Worm (Caenorhabditis elegans) whole organism, L3 larva: ENCODE data around the gene mbk-1.

Experiments
- R02D3.7 ChIP-seq: fragments of 150-350 bp; optimal IDR thresholded peaks from 2 replicates; lab custom pipeline; 2014; ENCODE audit warnings: missing biosample characterization, missing genetic modification characterization
- ZK546.5 ChIP-seq: sonication (generic microtip); optimal IDR thresholded peaks from 2 replicates; lab custom pipeline; 2017; ENCODE audit warnings: missing biosample characterization, missing genetic modification characterization
- aly-2 ChIP-seq: fragments of 150-350 bp; optimal IDR thresholded peaks from 2 replicates; lab custom pipeline; 2014; ENCODE audit warnings: missing biosample characterization, missing genetic modification characterization
- ama-1 ChIP-seq: fragments of 150-350 bp; optimal IDR thresholded peaks from 2 replicates; lab custom pipeline; 2018
- ceh-16 ChIP-seq: sonication (generic microtip); optimal IDR thresholded peaks from 2 replicates; lab custom pipeline; 2017; ENCODE audit warnings: missing biosample characterization, missing genetic modification characterization
- ceh-28 ChIP-seq: fragments of 150-350 bp; optimal IDR thresholded peaks from 2 replicates; lab custom pipeline; 2014; ENCODE audit warnings: missing biosample characterization, missing genetic modification reagents, missing genetic modification characterization
- ceh-82 ChIP-seq: fragments of 150-350 bp; optimal IDR thresholded peaks from 2 replicates; lab custom pipeline; 2014; ENCODE audit warnings: missing biosample characterization, missing genetic modification characterization
- ceh-9 ChIP-seq: sonication (generic microtip); optimal IDR thresholded peaks from 2 replicates; lab custom pipeline; 2018; ENCODE audit warnings: missing biosample characterization, missing genetic modification characterization
- daf-12 ChIP-seq: fragments of 150-350 bp; optimal IDR thresholded peaks from 2 replicates; lab custom pipeline; 2014; ENCODE audit warnings: missing biosample characterization, missing genetic modification reagents, missing genetic modification characterization
- egl-27 ChIP-seq: sonication (generic microtip); optimal IDR thresholded peaks from 4 replicates; lab custom pipeline; 2017; ENCODE audit warnings: missing biosample characterization, missing genetic modification reagents, missing genetic modification characterization
- egl-5 ChIP-seq: fragments of 150-350 bp; optimal IDR thresholded peaks from 2 replicates; lab custom pipeline; 2017; ENCODE audit warnings: missing biosample characterization, missing genetic modification reagents, missing genetic modification characterization, inconsistent platforms
- elt-1 ChIP-seq: fragments of 150-350 bp; optimal IDR thresholded peaks from 2 replicates; lab custom pipeline; 2014; ENCODE audit warnings: missing biosample characterization, missing genetic modification characterization
- elt-2 ChIP-seq: sonication (generic microtip); optimal IDR thresholded peaks from 2 replicates; lab custom pipeline; 2016; ENCODE audit warnings: missing genetic modification reagents, mild to moderate bottlenecking, missing genetic modification characterization, missing compliant biosample characterization
- elt-3 ChIP-seq, 3 experiments: fragments of 150-350 bp in 1 of 3; sonication (generic microtip) in 2 of 3; optimal IDR thresholded peaks; 2 replicates in 2 of 3; 4 replicates in 1 of 3; lab custom pipeline; 2014 to 2017; ENCODE audit warnings: missing biosample characterization in 3 of 3, missing genetic modification characterization in 3 of 3
- eor-1 ChIP-seq, 2 experiments: fragments of 150-350 bp; optimal IDR thresholded peaks; 2 replicates each; lab custom pipeline; 2014 to 2018; ENCODE audit warnings: missing biosample characterization in 2 of 2, missing genetic modification characterization in 2 of 2
- fkh-10 ChIP-seq: sonication (generic microtip); optimal IDR thresholded peaks from 2 replicates; lab custom pipeline; 2017; ENCODE audit warnings: missing biosample characterization, missing genetic modification reagents, missing genetic modification characterization
- fkh-2 ChIP-seq: fragments of 150-350 bp; optimal IDR thresholded peaks from 2 replicates; lab custom pipeline; 2014; ENCODE audit warnings: missing biosample characterization, missing genetic modification reagents, missing genetic modification characterization
- fos-1 ChIP-seq: fragments of 150-350 bp; optimal IDR thresholded peaks from 2 replicates; lab custom pipeline; 2014; ENCODE audit warnings: missing biosample characterization, missing genetic modification characterization
- hmg-11 ChIP-seq: sonication (generic microtip); optimal IDR thresholded peaks from 2 replicates; lab custom pipeline; 2016; ENCODE audit warnings: missing genetic modification characterization, missing compliant biosample characterization
- jun-1 ChIP-seq: fragments of 150-350 bp; optimal IDR thresholded peaks from 2 replicates; lab custom pipeline; 2014; ENCODE audit warnings: missing biosample characterization, missing genetic modification reagents, missing genetic modification characterization
- lin-15B ChIP-seq: fragments of 150-350 bp; optimal IDR thresholded peaks from 2 replicates; lab custom pipeline; 2014; ENCODE audit warnings: missing biosample characterization, missing genetic modification characterization
- lin-39 ChIP-seq: fragments of 150-350 bp; optimal IDR thresholded peaks from 2 replicates; lab custom pipeline; 2018; ENCODE audit warnings: missing biosample characterization, missing genetic modification reagents, missing genetic modification characterization
- lsy-12 ChIP-seq: sonication (generic microtip); optimal IDR thresholded peaks from 2 replicates; lab custom pipeline; 2016; ENCODE audit warnings: mild to moderate bottlenecking, missing genetic modification characterization, missing compliant biosample characterization
- mdl-1 ChIP-seq: fragments of 150-350 bp; optimal IDR thresholded peaks from 2 replicates; lab custom pipeline; 2014; ENCODE audit warnings: missing biosample characterization, missing genetic modification characterization
- mml-1 ChIP-seq: fragments of 150-350 bp; sonication (generic microtip); optimal IDR thresholded peaks from 3 replicates; lab custom pipeline; 2014; ENCODE audit warnings: missing biosample characterization, missing genetic modification characterization
- nfya-1 ChIP-seq: sonication (generic microtip); optimal IDR thresholded peaks from 2 replicates; lab custom pipeline; 2017; ENCODE audit warnings: missing genetic modification characterization, mild to moderate bottlenecking, missing compliant biosample characterization, antibody characterized with exemption, moderate library complexity; ENCODE audit not compliant: insufficient read depth
- nhr-11 ChIP-seq: fragments of 150-350 bp; optimal IDR thresholded peaks from 2 replicates; lab custom pipeline; 2014; ENCODE audit warnings: missing biosample characterization, missing genetic modification characterization
- nhr-12 ChIP-seq: fragments of 150-350 bp; optimal IDR thresholded peaks from 2 replicates; lab custom pipeline; 2014; ENCODE audit warnings: missing biosample characterization, missing genetic modification characterization
- nhr-23 ChIP-seq: fragments of 150-350 bp; optimal IDR thresholded peaks from 2 replicates; lab custom pipeline; 2014; ENCODE audit warnings: missing biosample characterization, missing genetic modification reagents, missing genetic modification characterization
- nhr-237 ChIP-seq: fragments of 150-350 bp; optimal IDR thresholded peaks from 2 replicates; lab custom pipeline; 2014; ENCODE audit warnings: missing biosample characterization, missing genetic modification characterization
- nhr-28 ChIP-seq: fragments of 150-350 bp; optimal IDR thresholded peaks from 2 replicates; lab custom pipeline; 2014; ENCODE audit warnings: missing biosample characterization, missing genetic modification characterization
- nhr-43 ChIP-seq: sonication (generic microtip); optimal IDR thresholded peaks from 2 replicates; lab custom pipeline; 2016; ENCODE audit warnings: mild to moderate bottlenecking, missing genetic modification characterization, missing compliant biosample characterization; ENCODE audit not compliant: poor library complexity, severe bottlenecking
- nhr-67 ChIP-seq: fragments of 150-350 bp; optimal IDR thresholded peaks from 2 replicates; lab custom pipeline; 2014; ENCODE audit warnings: missing biosample characterization, missing genetic modification characterization
- nhr-76 ChIP-seq: fragments of 150-350 bp; sonication (generic microtip); optimal IDR thresholded peaks from 5 replicates; lab custom pipeline; 2014; ENCODE audit warnings: missing biosample characterization, missing genetic modification characterization
- nhr-77 ChIP-seq: fragments of 150-350 bp; optimal IDR thresholded peaks from 2 replicates; lab custom pipeline; 2014; ENCODE audit warnings: missing biosample characterization, missing genetic modification characterization
- pha-4 ChIP-seq: fragments of 150-350 bp; optimal IDR thresholded peaks from 2 replicates; lab custom pipeline; 2014; ENCODE audit warnings: missing biosample characterization, missing genetic modification reagents, missing genetic modification characterization
- pqm-1 ChIP-seq: fragments of 150-350 bp; optimal IDR thresholded peaks from 2 replicates; lab custom pipeline; 2017; ENCODE audit warnings: missing biosample characterization, missing genetic modification characterization, inconsistent platforms
- sea-2 ChIP-seq: fragments of 150-350 bp; sonication (generic microtip); optimal IDR thresholded peaks from 4 replicates; lab custom pipeline; 2014; ENCODE audit warnings: missing biosample characterization, missing genetic modification reagents, missing genetic modification characterization
- skn-1 ChIP-seq: fragments of 150-350 bp; optimal IDR thresholded peaks from 2 replicates; lab custom pipeline; 2014; ENCODE audit warnings: missing biosample characterization, missing genetic modification characterization
- snpc-4 ChIP-seq: fragments of 150-350 bp; optimal IDR thresholded peaks from 2 replicates; lab custom pipeline; 2014; ENCODE audit warnings: missing biosample characterization, missing genetic modification characterization
- tbx-2 ChIP-seq: sonication (generic microtip); optimal IDR thresholded peaks from 2 replicates; lab custom pipeline; 2016; ENCODE audit warnings: mild to moderate bottlenecking, missing genetic modification characterization, missing compliant biosample characterization
- unc-39 ChIP-seq: sonication (generic microtip); optimal IDR thresholded peaks from 4 replicates; lab custom pipeline; 2017; ENCODE audit warnings: missing biosample characterization, missing genetic modification characterization
- unc-62 ChIP-seq: fragments of 150-350 bp; sonication (generic microtip); optimal IDR thresholded peaks from 4 replicates; lab custom pipeline; 2014; ENCODE audit warnings: missing biosample characterization, missing genetic modification reagents, missing genetic modification characterization
- ztf-11 ChIP-seq: fragments of 150-350 bp; optimal IDR thresholded peaks from 2 replicates; lab custom pipeline; 2014; ENCODE audit warnings: missing biosample characterization, missing genetic modification characterization
- ztf-4 ChIP-seq: fragments of 150-350 bp; optimal IDR thresholded peaks from 2 replicates; lab custom pipeline; 2014; ENCODE audit warnings: missing biosample characterization, missing genetic modification characterization

The mbk-1 gene

DNA sequence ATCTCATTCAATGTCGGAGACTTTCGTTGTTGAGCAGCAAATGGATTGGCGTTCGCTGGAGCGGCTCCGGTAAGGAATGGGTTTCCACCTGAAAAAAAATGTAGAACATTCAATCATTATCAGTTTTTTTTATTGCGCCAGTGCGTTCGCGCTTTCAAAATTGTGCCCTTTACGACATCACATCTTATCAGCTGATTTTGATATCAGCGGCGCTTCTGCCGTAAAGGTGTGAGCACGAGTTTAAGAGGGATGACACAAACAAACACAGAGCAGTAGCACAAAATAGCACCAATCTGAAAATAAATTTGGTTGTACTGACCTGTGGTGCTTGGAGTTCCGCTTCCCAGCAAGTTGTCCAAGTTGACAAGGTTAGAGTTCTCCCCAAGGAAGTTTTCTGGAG lies 7.6 kb downstream of the mbk-1 start:
- TF ChIP-seq ama-1 (lab: Kevin White, UChicago) (peak; percentile 55), daf-12 (no peak), fkh-10 (no peak), sea-2 (no peak), nhr-43 (peak; percentile 7), nhr-77 (tag; lab: Kevin White, UChicago) (no peak), fkh-2 (tag; lab: Kevin White, UChicago) (no peak), unc-39 (tag; lab: Kevin White, UChicago) (no peak), ceh-16 (no peak), mdl-1 (no peak), R02D3.7 (no peak), egl-27 (tag; lab: Kevin White, UChicago) (no peak), elt-1 (tag; lab: Kevin White, UChicago) (no peak), ztf-4 (no peak), nhr-28 (no peak), snpc-4 (tag; lab: Kevin White, UChicago) (no peak), hmg-11 (tag; lab: Kevin White, UChicago) (no peak), nhr-12 (tag; lab: Kevin White, UChicago) (no peak), ceh-28 (tag; lab: Kevin White, UChicago) (no peak), ZK546.5 (tag; lab: Kevin White, UChicago) (no peak), fos-1 (tag; lab: Kevin White, UChicago) (no peak), nfya-1 (tag; lab: Kevin White, UChicago) (peak; percentile 3), elt-2 (tag; lab: Kevin White, UChicago) (peak; percentile 94), eor-1 (tag; optimal IDR thresholded peaks at IDR 0.05; lab: Kevin White, UChicago) (no peak), jun-1 (tag; lab: Kevin White, UChicago) (peak; percentile 7), nhr-11 (tag; lab: Kevin White, UChicago) (no peak), skn-1 (no peak), pqm-1 (tag; lab: Kevin White, UChicago) (peak; percentile 83), nhr-237 (tag; lab: Kevin White, UChicago) (no peak), elt-3 (tag; optimal IDR thresholded peaks at IDR 0.05; lab: Kevin White, UChicago) (no peak), pha-4 (peak; percentile 29), ceh-9 (no peak), mml-1 (tag; lab: Kevin White, UChicago) (no peak), lin-15B (no peak), nhr-23 (tag; lab: Kevin White, UChicago) (no peak), ceh-82 (tag; lab: Kevin White, UChicago) (no peak)

DNA sequence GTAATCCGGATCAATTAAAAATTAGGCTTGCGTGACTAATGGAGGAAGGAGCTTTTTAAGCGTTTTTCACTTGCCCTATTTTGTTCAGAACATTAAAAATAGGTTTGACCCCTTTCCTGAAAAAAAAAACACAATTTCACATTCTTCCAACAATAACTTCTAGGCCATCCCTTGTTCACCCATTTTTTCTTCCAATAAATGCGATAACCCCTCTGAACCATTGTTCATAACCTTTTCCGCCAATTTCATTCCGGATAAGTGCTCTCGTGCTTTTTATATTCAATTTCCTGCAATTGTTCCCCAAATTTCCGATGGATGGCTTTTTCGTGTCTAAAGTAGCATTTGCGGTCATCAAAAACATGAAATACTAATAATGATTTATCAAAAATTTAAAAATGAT lies 8.9 kb downstream of the mbk-1 start:
- no peak for TF ChIP-seq mml-1 (tag; lab: Kevin White, UChicago)
- peak; percentile 25 for TF ChIP-seq pha-4
- TF ChIP-seq lsy-12 (tag; lab: Kevin White, UChicago), result no peak
- peak; percentile 26 for TF ChIP-seq nhr-23 (tag; lab: Kevin White, UChicago)
- TF ChIP-seq tbx-2 (tag; lab: Kevin White, UChicago), result peak; percentile 36
- peak; percentile 74 for TF ChIP-seq nhr-43
- peak; percentile 72 for TF ChIP-seq ama-1 (lab: Kevin White, UChicago)
- peak; percentile 31 for TF ChIP-seq aly-2 (tag; lab: Kevin White, UChicago)

DNA sequence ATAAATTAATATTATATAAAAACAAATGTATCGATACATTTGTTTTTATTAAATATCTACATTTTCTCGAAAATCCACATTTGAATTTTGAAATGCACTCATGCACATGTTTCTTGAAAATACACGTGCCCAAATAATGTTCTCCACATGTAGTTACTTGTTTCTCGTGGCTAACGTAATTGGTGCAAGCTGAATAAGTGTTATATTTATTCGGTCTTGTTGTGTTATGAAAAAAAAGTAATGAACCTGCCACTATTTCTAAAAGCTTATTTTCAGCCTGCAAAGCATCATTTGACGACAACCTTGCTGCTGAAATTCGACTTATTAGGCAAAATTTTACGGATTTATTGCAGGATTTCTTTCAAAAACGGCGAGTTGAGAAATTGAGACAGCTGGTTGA lies 10.9 kb downstream of the mbk-1 start:
- TF ChIP-seq nhr-43 (peak; percentile 59), jun-1 (tag; lab: Kevin White, UChicago) (peak; percentile 82), nhr-67 (tag; lab: Kevin White, UChicago) (no peak), elt-2 (tag; lab: Kevin White, UChicago) (peak; percentile 47), mdl-1 (peak; percentile 37), ztf-11 (tag; lab: Kevin White, UChicago) (no peak), egl-5 (tag; lab: Kevin White, UChicago) (no peak), lin-39 (tag; lab: Kevin White, UChicago) (peak; percentile 57), egl-27 (tag; lab: Kevin White, UChicago) (no peak), fos-1 (tag; lab: Kevin White, UChicago) (no peak), elt-3 (tag; optimal IDR thresholded peaks at IDR 0.05; lab: Kevin White, UChicago) (no peak), lin-15B (no peak), lsy-12 (tag; lab: Kevin White, UChicago) (peak; percentile 40), ztf-4 (no peak), nhr-23 (tag; lab: Kevin White, UChicago) (peak; percentile 82), elt-1 (tag; lab: Kevin White, UChicago) (peak; percentile 4), nhr-77 (tag; lab: Kevin White, UChicago) (peak; percentile 81), snpc-4 (tag; lab: Kevin White, UChicago) (peak; percentile 58), fkh-10 (no peak), nhr-12 (tag; lab: Kevin White, UChicago) (no peak), unc-62 (no peak), eor-1 (tag; optimal IDR thresholded peaks at IDR 0.05; lab: Kevin White, UChicago) (no peak), aly-2 (tag; lab: Kevin White, UChicago) (no peak), ZK546.5 (tag; lab: Kevin White, UChicago) (no peak), ceh-28 (tag; lab: Kevin White, UChicago) (peak; percentile 73), R02D3.7 (no peak), ceh-16 (no peak), nfya-1 (tag; lab: Kevin White, UChicago) (peak; percentile 62), ama-1 (lab: Kevin White, UChicago) (no peak), nhr-76 (no peak), nhr-28 (no peak), pqm-1 (tag; lab: Kevin White, UChicago) (no peak), sea-2 (no peak), tbx-2 (tag; lab: Kevin White, UChicago) (peak; percentile 80), daf-12 (no peak), nhr-11 (tag; lab: Kevin White, UChicago) (peak; percentile 11), skn-1 (peak; percentile 86)
